Fruit fly (Drosophila melanogaster): ENCODE results near the gene SoYb.

SoYb gene

dm6 chr2L:10009293-10009695 is 6.8 kb upstream of the SoYb start, which contains the start of gene Trp1:
TSS of gene Trp1 (plus strand) at chr2L:10009381.
- TF ChIP-seq Hnf4 (GFP tag; optimal IDR thresholded peaks at IDR 0.05) (peak; percentile 23), Vsx2 (GFP tag; optimal IDR thresholded peaks at IDR 0.05; ENCODE audit: partially characterized antibody) (peak; percentile 57), dl (GFP tag; optimal IDR thresholded peaks at IDR 0.05; ENCODE audit: insufficient read depth in 1 of 2, partially characterized antibody in 2 of 2) (no peak), tai (GFP tag; optimal IDR thresholded peaks at IDR 0.05) (peak; percentile 61), woc (GFP tag; optimal IDR thresholded peaks at IDR 0.05) (peak; percentile 12), Hr83 (GFP tag; optimal IDR thresholded peaks at IDR 0.05; ENCODE audit: poor library complexity, severe bottlenecking) (peak; percentile 37), brk (GFP tag; optimal IDR thresholded peaks at IDR 0.05) (peak; percentile 18), OdsH (GFP tag; optimal IDR thresholded peaks at IDR 0.05) (no peak), br (GFP tag; optimal IDR thresholded peaks at IDR 0.05) (no peak)

DNA sequence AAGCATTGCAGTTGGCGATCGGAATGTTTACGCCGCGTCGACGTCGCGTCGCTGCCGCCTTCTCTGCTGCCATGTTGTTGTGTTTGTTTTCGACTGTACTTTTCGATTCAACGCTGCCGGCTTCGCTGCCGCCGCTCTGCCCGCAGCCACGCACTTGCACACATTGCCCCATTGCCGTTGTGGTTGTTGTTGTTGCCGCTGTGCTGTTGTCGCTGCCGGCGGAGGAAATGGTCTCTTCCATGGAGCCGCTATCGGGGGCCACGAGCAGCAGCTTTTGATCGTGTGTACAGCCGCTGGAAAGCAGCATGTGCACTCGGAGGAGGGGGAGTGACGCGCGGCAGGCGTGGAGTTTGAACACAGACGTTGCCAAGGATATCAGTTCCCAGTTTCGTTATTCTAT is 2.0 kb upstream of the SoYb start:
- TF ChIP-seq Dif (GFP tag; optimal IDR thresholded peaks at IDR 0.05; ENCODE audit: partially characterized antibody) (no peak), Hnf4 (GFP tag; optimal IDR thresholded peaks at IDR 0.05) (no peak)

- TF ChIP-seq brk (GFP tag; optimal IDR thresholded peaks at IDR 0.05) (peak; percentile 54), OdsH (GFP tag; optimal IDR thresholded peaks at IDR 0.05) (peak; percentile 55), Hr78 (GFP tag; optimal IDR thresholded peaks at IDR 0.05) (no peak), dsf (GFP tag; optimal IDR thresholded peaks at IDR 0.05; ENCODE audit: borderline replicate concordance) (no peak), Hnf4 (GFP tag; optimal IDR thresholded peaks at IDR 0.05) (peak; percentile 66), sv (GFP tag; optimal IDR thresholded peaks at IDR 0.05) (peak; percentile 39), ey (GFP tag; optimal IDR thresholded peaks at IDR 0.05) (peak; percentile 36), psq (GFP tag; optimal IDR thresholded peaks at IDR 0.05) (peak; percentile 28), woc (GFP tag; optimal IDR thresholded peaks at IDR 0.05) (peak; percentile 59), HLH106 (tag; optimal IDR thresholded peaks at IDR 0.05) (peak; percentile 62), Abd-B (GFP tag; optimal IDR thresholded peaks at IDR 0.05) (no peak), CG32264 (GFP tag; optimal IDR thresholded peaks at IDR 0.05) (no peak), pan (optimal IDR thresholded peaks at IDR 0.05) (no peak), Dif (GFP tag; optimal IDR thresholded peaks at IDR 0.05; ENCODE audit: partially characterized antibody) (peak; percentile 6), CG9705 (GFP tag; optimal IDR thresholded peaks at IDR 0.05) (peak; percentile 60), br (GFP tag; optimal IDR thresholded peaks at IDR 0.05) (peak; percentile 62), CrebA (GFP tag; optimal IDR thresholded peaks at IDR 0.05; ENCODE audit: borderline replicate concordance) (no peak), tai (GFP tag; optimal IDR thresholded peaks at IDR 0.05) (no peak), Hr83 (GFP tag; optimal IDR thresholded peaks at IDR 0.05; ENCODE audit: poor library complexity, severe bottlenecking) (peak; percentile 96), jim (GFP tag; optimal IDR thresholded peaks at IDR 0.05) (peak; percentile 62), dl (GFP tag; optimal IDR thresholded peaks at IDR 0.05; ENCODE audit: insufficient read depth in 1 of 2, partially characterized antibody in 2 of 2) (no peak), Dfd (GFP tag; optimal IDR thresholded peaks at IDR 0.05) (no peak), Rel (GFP tag; optimal IDR thresholded peaks at IDR 0.05) (no peak), Rel (tag; optimal IDR thresholded peaks at IDR 0.05) (no peak), Jra (GFP tag; optimal IDR thresholded peaks at IDR 0.05) (peak; percentile 41), dmrt93B (GFP tag; optimal IDR thresholded peaks at IDR 0.05) (peak; percentile 57), Mio (GFP tag; optimal IDR thresholded peaks at IDR 0.05) (no peak), sage (GFP tag; optimal IDR thresholded peaks at IDR 0.05) (no peak), usp (GFP tag; optimal IDR thresholded peaks at IDR 0.05) (no peak), lola (GFP tag; optimal IDR thresholded peaks at IDR 0.05) (no peak), Myc (optimal IDR thresholded peaks at IDR 0.05) (peak; percentile 5), Sp1 (GFP tag; optimal IDR thresholded peaks at IDR 0.05) (peak; percentile 62), Vsx2 (GFP tag; optimal IDR thresholded peaks at IDR 0.05; ENCODE audit: partially characterized antibody) (peak; percentile 58), rgr (GFP tag; optimal IDR thresholded peaks at IDR 0.05) (peak; percentile 81), N (GFP tag; optimal IDR thresholded peaks at IDR 0.05) (no peak), fru (GFP tag; optimal IDR thresholded peaks at IDR 0.05) (no peak), h (GFP tag; optimal IDR thresholded peaks at IDR 0.05) (peak; percentile 78), GATAd (GFP tag; optimal IDR thresholded peaks at IDR 0.05) (peak; percentile 4), foxo (GFP tag; optimal IDR thresholded peaks at IDR 0.05) (peak in 1 of 2 experiments; percentile 77)
These were observed 1.1 kb upstream of the SoYb start, which contains the start of gene Ndf for dm6 chr2L:10003593-10003992. TSS of gene Ndf (plus strand) at chr2L:10003832.
